Fruit fly (Drosophila melanogaster) whole organism, embryonic: ENCODE results near the gene Cyp4ac3.

Experiments used
- Asciz ChIP-seq: fragments of 200-800 bp; sonication (Bioruptor generic); optimal IDR thresholded peaks from 2 replicates; lab custom pipeline; 2017; ENCODE audit warnings: missing biosample characterization, mild to moderate bottlenecking, missing genetic modification characterization, missing genetic modification reagents
- B-H1 ChIP-seq: fragments of 200-800 bp; sonication (Bioruptor generic); IDR thresholded peaks from 3 replicates; pipeline ENCODE4 v1.3.6; 2022; ENCODE audit warnings: missing biosample characterization, missing genetic modification characterization
- CG10959 ChIP-seq: fragments of 200-800 bp; sonication (Bioruptor generic); IDR thresholded peaks from 2 replicates; pipeline ENCODE4 v1.3.6; 2022; ENCODE audit warnings: missing biosample characterization, missing genetic modification characterization
- CG11093 ChIP-seq: fragments of 200-800 bp; sonication (Bioruptor generic); IDR thresholded peaks from 3 replicates; pipeline ENCODE4 v1.3.6; 2022; ENCODE audit warnings: missing biosample characterization, missing genetic modification characterization
- CG12219 ChIP-seq: fragments of 200-800 bp; sonication (Bioruptor generic); optimal IDR thresholded peaks from 3 replicates; lab custom pipeline; 2018; ENCODE audit warnings: missing biosample characterization, mild to moderate bottlenecking, missing genetic modification characterization
- CG12236 ChIP-seq: fragments of 200-800 bp; sonication (Bioruptor generic); optimal IDR thresholded peaks from 2 replicates; lab custom pipeline; 2016; ENCODE audit warnings: missing biosample characterization, missing genetic modification characterization
- CG12391 ChIP-seq: fragments of 200-800 bp; sonication (Bioruptor generic); optimal IDR thresholded peaks from 3 replicates; lab custom pipeline; 2018; ENCODE audit warnings: missing biosample characterization, mild to moderate bottlenecking, missing genetic modification characterization, moderate library complexity
- CG17186 ChIP-seq: fragments of 200-800 bp; sonication (Bioruptor generic); optimal IDR thresholded peaks from 3 replicates; lab custom pipeline; 2017; ENCODE audit warnings: missing biosample characterization, missing genetic modification reagents, missing genetic modification characterization
- CG17328 ChIP-seq: fragments of 200-800 bp; sonication (Bioruptor generic); IDR thresholded peaks from 2 replicates; pipeline ENCODE4 v1.3.6; 2022; ENCODE audit warnings: missing biosample characterization, missing genetic modification characterization
- CG2678 ChIP-seq: fragments of 200-800 bp; sonication (Bioruptor generic); optimal IDR thresholded peaks from 3 replicates; lab custom pipeline; 2019; ENCODE audit warnings: missing biosample characterization, mild to moderate bottlenecking, missing genetic modification characterization, moderate library complexity
- CG3726 ChIP-seq: fragments of 200-800 bp; sonication (Bioruptor generic); IDR thresholded peaks from 3 replicates; pipeline ENCODE4, ENCODE4 v1.3.6; 2022; ENCODE audit warnings: missing biosample characterization, missing genetic modification characterization
- CG3995 ChIP-seq: fragments of 200-800 bp; sonication (Bioruptor generic); optimal IDR thresholded peaks from 3 replicates; lab custom pipeline; 2016; ENCODE audit warnings: missing biosample characterization, missing genetic modification characterization
- CG4360 ChIP-seq: fragments of 200-800 bp; sonication (Bioruptor generic); IDR thresholded peaks from 2 replicates; pipeline ENCODE4 v1.3.6; 2022; ENCODE audit warnings: missing biosample characterization, missing genetic modification characterization
- CG4404 ChIP-seq: fragments of 200-800 bp; sonication (Bioruptor generic); IDR thresholded peaks from 2 replicates; pipeline ENCODE4 v1.3.6; 2022; ENCODE audit warnings: missing biosample characterization, missing genetic modification characterization
- CG6254 ChIP-seq: fragments of 200-800 bp; sonication (Bioruptor generic); optimal IDR thresholded peaks from 3 replicates; lab custom pipeline; 2017; ENCODE audit warnings: mild to moderate bottlenecking, missing biosample characterization, missing genetic modification reagents, missing genetic modification characterization
- CG7271 ChIP-seq: fragments of 200-800 bp; sonication (Bioruptor generic); optimal IDR thresholded peaks from 2 replicates; lab custom pipeline; 2018; ENCODE audit warnings: missing biosample characterization, mild to moderate bottlenecking, missing genetic modification characterization, moderate library complexity
- CG7372 ChIP-seq: fragments of 200-800 bp; sonication (Bioruptor generic); IDR thresholded peaks from 2 replicates; pipeline ENCODE4 v1.3.6; 2022; ENCODE audit warnings: missing biosample characterization, missing genetic modification characterization
- CG7786 ChIP-seq: fragments of 200-800 bp; sonication (Bioruptor generic); optimal IDR thresholded peaks from 2 replicates; lab custom pipeline; 2016; ENCODE audit warnings: missing biosample characterization, missing genetic modification characterization
- CG8089 ChIP-seq: fragments of 200-800 bp; sonication (Bioruptor generic); optimal IDR thresholded peaks from 3 replicates; lab custom pipeline; 2016; ENCODE audit warnings: missing biosample characterization, missing genetic modification characterization
- CG9609 ChIP-seq: fragments of 200-800 bp; sonication (Bioruptor generic); optimal IDR thresholded peaks from 3 replicates; lab custom pipeline; 2016; ENCODE audit warnings: missing biosample characterization, missing genetic modification characterization
- Chrac-16 ChIP-seq: fragments of 200-800 bp; sonication (Bioruptor generic); optimal IDR thresholded peaks from 3 replicates; lab custom pipeline; 2016; ENCODE audit warnings: missing biosample characterization, missing genetic modification characterization
- D ChIP-seq, 2 experiments: fragments of 200-800 bp in 1 of 2; fragments of >200 bp in 1 of 2; sonication (Bioruptor generic) in 1 of 2; optimal IDR thresholded peaks; 2 replicates in 1 of 2; 3 replicates in 1 of 2; lab custom pipeline; 2017; ENCODE audit warnings: mild to moderate bottlenecking in 1 of 2, missing biosample characterization in 1 of 2, missing genetic modification characterization in 1 of 2, missing genetic modification reagents in 1 of 2
- Deaf1 ChIP-seq: fragments of 200-800 bp; optimal IDR thresholded peaks from 3 replicates; lab custom pipeline; 2019; ENCODE audit warnings: missing biosample characterization, mild to moderate bottlenecking, missing genetic modification characterization, moderate library complexity
- Doc2 ChIP-seq: fragments of 200-800 bp; sonication (Bioruptor generic); IDR thresholded peaks from 2 replicates; pipeline ENCODE4 v1.3.6; 2022; ENCODE audit warnings: missing biosample characterization, missing genetic modification characterization
- Eip74EF ChIP-seq, 2 experiments: fragments of 200-800 bp in 1 of 2; fragments of >200 bp in 1 of 2; sonication (Bioruptor generic) in 1 of 2; optimal IDR thresholded peaks; 2 replicates each; lab custom pipeline; 2017 to 2019; ENCODE audit warnings: missing biosample characterization in 2 of 2, missing genetic modification characterization in 2 of 2, mild to moderate bottlenecking in 1 of 2, moderate library complexity in 1 of 2
- HmgZ ChIP-seq: fragments of 200-800 bp; sonication (Bioruptor generic); optimal IDR thresholded peaks from 2 replicates; lab custom pipeline; 2018; ENCODE audit warnings: missing biosample characterization, mild to moderate bottlenecking, missing genetic modification characterization
- Jarid2 ChIP-seq: fragments of 200-800 bp; sonication (Bioruptor generic); optimal IDR thresholded peaks from 3 replicates; lab custom pipeline; 2017; ENCODE audit warnings: mild to moderate bottlenecking, missing biosample characterization, missing genetic modification reagents, missing genetic modification characterization
- Nf-YB ChIP-seq: fragments of 200-800 bp; sonication (Bioruptor generic); optimal IDR thresholded peaks from 3 replicates; lab custom pipeline; 2019; ENCODE audit warnings: missing biosample characterization, mild to moderate bottlenecking, missing genetic modification characterization, moderate library complexity
- Rfx ChIP-seq: fragments of 200-800 bp; sonication (Bioruptor generic); IDR thresholded peaks from 2 replicates; pipeline ENCODE4 v1.3.6; 2022; ENCODE audit warnings: missing biosample characterization, missing genetic modification characterization
- al ChIP-seq: fragments of 200-800 bp; sonication (Bioruptor generic); IDR thresholded peaks from 2 replicates; pipeline ENCODE4 v1.3.6; 2022; ENCODE audit warnings: missing biosample characterization, missing genetic modification characterization
- bbx ChIP-seq: fragments of 200-800 bp; sonication (Bioruptor generic); IDR thresholded peaks from 2 replicates; pipeline ENCODE4 v1.3.6; 2022; ENCODE audit warnings: missing biosample characterization, missing genetic modification characterization; ENCODE audit not compliant: partially characterized antibody
- caup ChIP-seq: fragments of 200-800 bp; sonication (Bioruptor generic); optimal IDR thresholded peaks from 3 replicates; lab custom pipeline; 2017; ENCODE audit warnings: missing biosample characterization, mild to moderate bottlenecking, missing genetic modification characterization, moderate library complexity; ENCODE audit not compliant: severe bottlenecking
- fd96Cb ChIP-seq: fragments of 200-800 bp; sonication (Bioruptor generic); optimal IDR thresholded peaks from 2 replicates; lab custom pipeline; 2018; ENCODE audit warnings: missing biosample characterization, mild to moderate bottlenecking, missing genetic modification characterization, moderate library complexity
- gce ChIP-seq: fragments of 200-800 bp; sonication (Bioruptor generic); IDR thresholded peaks from 3 replicates; pipeline ENCODE4 v1.3.6; 2022; ENCODE audit warnings: missing biosample characterization, missing genetic modification characterization
- kni ChIP-seq: fragments of 200-800 bp; sonication (Bioruptor generic); optimal IDR thresholded peaks from 3 replicates; lab custom pipeline; 2017; ENCODE audit warnings: mild to moderate bottlenecking, missing biosample characterization, missing genetic modification reagents, missing genetic modification characterization
- lbe ChIP-seq: fragments of 200-800 bp; sonication (Bioruptor generic); optimal IDR thresholded peaks from 2 replicates; lab custom pipeline; 2016; ENCODE audit warnings: missing biosample characterization, mild to moderate bottlenecking, missing genetic modification characterization
- lola ChIP-seq, 3 experiments: fragments of >200 bp in 2 of 3; fragments of 200-800 bp in 1 of 3; sonication (Bioruptor generic) in 1 of 3; optimal IDR thresholded peaks; 2 replicates each; lab custom pipeline; 2017 to 2019; ENCODE audit warnings: missing biosample characterization in 3 of 3, missing genetic modification characterization in 3 of 3, mild to moderate bottlenecking in 1 of 3, moderate library complexity in 1 of 3
- nom ChIP-seq: fragments of 200-800 bp; sonication (Bioruptor generic); optimal IDR thresholded peaks from 2 replicates; lab custom pipeline; 2017; ENCODE audit warnings: missing biosample characterization, missing genetic modification characterization, mild to moderate bottlenecking, moderate library complexity, missing genetic modification reagents
- odd ChIP-seq: fragments of 200-800 bp; sonication (Bioruptor generic); optimal IDR thresholded peaks from 2 replicates; lab custom pipeline; 2017; ENCODE audit warnings: missing biosample characterization, mild to moderate bottlenecking, missing genetic modification characterization
- peb ChIP-seq: fragments of 200-800 bp; sonication (Bioruptor generic); IDR thresholded peaks from 2 replicates; pipeline ENCODE4 v1.3.6; 2022; ENCODE audit warnings: missing biosample characterization, missing genetic modification characterization
- pho ChIP-seq: fragments of 200-800 bp; sonication (Bioruptor generic); optimal IDR thresholded peaks from 2 replicates; lab custom pipeline; 2016; ENCODE audit warnings: missing biosample characterization, missing genetic modification characterization
- so ChIP-seq: fragments of 200-800 bp; sonication (Bioruptor generic); IDR thresholded peaks from 3 replicates; pipeline ENCODE4 v1.3.6; 2022; ENCODE audit warnings: missing biosample characterization, missing genetic modification characterization
- sug ChIP-seq: fragments of 200-800 bp; optimal IDR thresholded peaks from 2 replicates; lab custom pipeline; 2019; ENCODE audit warnings: missing biosample characterization, mild to moderate bottlenecking, missing genetic modification characterization, moderate library complexity
- tup ChIP-seq: fragments of 200-800 bp; sonication (Bioruptor generic); optimal IDR thresholded peaks from 2 replicates; lab custom pipeline; 2016; ENCODE audit warnings: missing biosample characterization, mild to moderate bottlenecking, missing genetic modification characterization, moderate library complexity
- vvl ChIP-seq: fragments of 200-800 bp; sonication (Bioruptor generic); IDR thresholded peaks from 2 replicates; pipeline ENCODE4 v1.3.6; 2022; ENCODE audit warnings: missing biosample characterization, missing genetic modification characterization
- wek ChIP-seq: fragments of 200-800 bp; sonication (Bioruptor generic); optimal IDR thresholded peaks from 3 replicates; lab custom pipeline; 2018; ENCODE audit warnings: missing biosample characterization, mild to moderate bottlenecking, missing genetic modification characterization, moderate library complexity
- zen ChIP-seq: fragments of 200-800 bp; sonication (Bioruptor generic); optimal IDR thresholded peaks from 3 replicates; lab custom pipeline; 2018; ENCODE audit warnings: missing biosample characterization, mild to moderate bottlenecking, missing genetic modification characterization, moderate library complexity
- zf30C ChIP-seq: fragments of 200-800 bp; sonication (Bioruptor generic); optimal IDR thresholded peaks from 3 replicates; lab custom pipeline; 2018; ENCODE audit warnings: missing biosample characterization, mild to moderate bottlenecking, missing genetic modification characterization

The Cyp4ac3 gene

dm6 chr2L:5298978-5299627 lies 30.8 kb downstream of the Cyp4ac3 start (continued):
- peak; percentile 84 for TF ChIP-seq odd (GFP tag; lab: Kevin White, UChicago)
- peak; percentile 74; the same call in 2 of the 3 replicates for TF ChIP-seq CG11093 (GFP tag; lab: Robert Waterston, UW)
- TF ChIP-seq D (optimal IDR thresholded peaks at IDR 0.05; lab: Kevin White, UChicago), result no peak
- TF ChIP-seq D (GFP tag; optimal IDR thresholded peaks at IDR 0.05; lab: Kevin White, UChicago), result peak; percentile 88
- peak; percentile 51 for TF ChIP-seq CG4404
- TF ChIP-seq Asciz (GFP tag; lab: Kevin White, UChicago), result peak; percentile 89
- no peak for TF ChIP-seq CG4360 (GFP tag; lab: Robert Waterston, UW)
- TF ChIP-seq al (GFP tag; lab: Robert Waterston, UW), result no peak
- TF ChIP-seq CG12219, result peak; percentile 79
- peak; percentile 64 for TF ChIP-seq caup
- TF ChIP-seq CG7271 (tag; lab: Kevin White, UChicago), result no peak
- TF ChIP-seq B-H1 (GFP tag; lab: Robert Waterston, UW), result peak; percentile 62
- TF ChIP-seq Rfx, result peak; percentile 55
- TF ChIP-seq zf30C (GFP tag; lab: Kevin White, UChicago), result no peak
- peak; percentile 46 for TF ChIP-seq CG7786 (GFP tag; lab: Kevin White, UChicago)
- peak; percentile 70 for TF ChIP-seq peb (GFP tag; lab: Robert Waterston, UW)
- peak; percentile 91 for TF ChIP-seq so
- peak; percentile 88 for TF ChIP-seq CG6254
- TF ChIP-seq tup (GFP tag; lab: Kevin White, UChicago), result peak; percentile 16
- TF ChIP-seq gce (GFP tag; lab: Robert Waterston, UW), result 0 out of 3 replicates have a peak, but pooled peaks have one; percentile 32
- TF ChIP-seq CG10959 (GFP tag; lab: Robert Waterston, UW), result peak; percentile 50; the same call in 1 of the 2 replicates
- no peak for TF ChIP-seq pho
- peak; percentile 52 for TF ChIP-seq Jarid2
- TF ChIP-seq bbx (GFP tag; lab: Robert Waterston, UW), result no peak
- no peak for TF ChIP-seq wek (GFP tag; lab: Kevin White, UChicago)
- TF ChIP-seq lbe (GFP tag; lab: Kevin White, UChicago), result peak; percentile 67
- peak; percentile 52 for TF ChIP-seq Deaf1
- no peak for TF ChIP-seq nom
- peak in 1 of 3 experiments; percentile 85 for TF ChIP-seq lola (GFP tag; optimal IDR thresholded peaks at IDR 0.05; lab: Kevin White, UChicago)
- TF ChIP-seq CG17186 (GFP tag; lab: Kevin White, UChicago), result peak; percentile 28
- TF ChIP-seq zen (tag; lab: Kevin White, UChicago), result peak; percentile 52
- peak; percentile 19 for TF ChIP-seq kni (GFP tag; lab: Kevin White, UChicago)
- TF ChIP-seq CG3995 (GFP tag; lab: Kevin White, UChicago), result no peak
- peak; percentile 64 for TF ChIP-seq HmgZ
- peak; percentile 72 for TF ChIP-seq CG17328 (GFP tag; lab: Robert Waterston, UW)
- TF ChIP-seq Eip74EF (GFP tag; optimal IDR thresholded peaks at IDR 0.05; lab: Kevin White, UChicago), result peak in 1 of 2 experiments; percentile 85
- TF ChIP-seq CG12236 (GFP tag; lab: Kevin White, UChicago), result peak; percentile 40
- TF ChIP-seq Nf-YB, result peak; percentile 61
- no peak for TF ChIP-seq Doc2 (GFP tag; lab: Robert Waterston, UW)
- TF ChIP-seq Chrac-16 (GFP tag; lab: Kevin White, UChicago), result peak; percentile 77
- TF ChIP-seq CG3726 (GFP tag; lab: Robert Waterston, UW), result no peak
- peak; percentile 57 for TF ChIP-seq CG8089 (GFP tag; lab: Kevin White, UChicago)
- TF ChIP-seq CG7372 (GFP tag; lab: Robert Waterston, UW), result peak; percentile 53
- TF ChIP-seq fd96Cb (tag; lab: Kevin White, UChicago), result peak; percentile 90
- peak; percentile 87 for TF ChIP-seq vvl (GFP tag; lab: Robert Waterston, UW)
- peak; percentile 93 for TF ChIP-seq CG12391 (tag; lab: Kevin White, UChicago)
- peak; percentile 90 for TF ChIP-seq CG2678
- peak; percentile 83 for TF ChIP-seq sug (tag; lab: Kevin White, UChicago)
- TF ChIP-seq CG9609, result peak; percentile 47
